Worm (Caenorhabditis elegans) whole organism, midembryonic: ENCODE measurements around the gene str-165.

ENCODE experiments used
- T22C8.4 ChIP-seq: fragments of 200-800 bp; sonication (Bioruptor generic); IDR thresholded peaks from 2 replicates; pipeline ENCODE4 v1.3.6; 2022; ENCODE audit warnings: missing genetic modification characterization, missing compliant biosample characterization
- flt-1 ChIP-seq: fragments of 200-800 bp; sonication (Bioruptor generic); IDR thresholded peaks from 2 replicates; pipeline ENCODE4 v1.3.6; 2022; ENCODE audit warnings: missing genetic modification characterization, missing compliant biosample characterization
- klf-2 ChIP-seq: fragments of 200-800 bp; sonication (Bioruptor generic); conservative IDR thresholded peaks from 2 replicates; pipeline ENCODE4 v1.3.6; 2022; ENCODE audit warnings: missing genetic modification reagents, missing genetic modification characterization, missing compliant biosample characterization
- ref-1 ChIP-seq: fragments of 200-800 bp; sonication (Bioruptor generic); conservative IDR thresholded peaks from 2 replicates; pipeline ENCODE4 v1.3.6; 2022; ENCODE audit warnings: missing genetic modification reagents, missing genetic modification characterization, missing compliant biosample characterization
- ztf-23 ChIP-seq: fragments of 200-800 bp; sonication (Bioruptor generic); IDR thresholded peaks from 2 replicates; pipeline ENCODE4 v1.3.6; 2022; ENCODE audit warnings: missing genetic modification reagents, missing genetic modification characterization, missing compliant biosample characterization
- ztf-29 ChIP-seq: fragments of 200-800 bp; sonication (Bioruptor generic); IDR thresholded peaks from 2 replicates; pipeline ENCODE4 v1.3.6; 2022; ENCODE audit warnings: missing genetic modification reagents, missing genetic modification characterization, missing compliant biosample characterization

- TF ChIP-seq flt-1 (GFP tag; lab: Robert Waterston, UW) (no peak), ztf-29 (GFP tag; lab: Robert Waterston, UW) (no peak), ref-1 (GFP tag; lab: Robert Waterston, UW) (no peak), klf-2 (GFP tag; lab: Robert Waterston, UW) (no peak), T22C8.4 (GFP tag; lab: Robert Waterston, UW) (no peak), ztf-23 (GFP tag; lab: Robert Waterston, UW) (no peak)
Observed at ce11 chrV:13872895-13873294, 42.0 kb downstream of the str-165 start, which contains the start of gene cpt-5.
